Worm (Caenorhabditis elegans) whole organism, L4 larva: ENCODE data around the gene swt-5.

ENCODE experiments used
- F44E2.7 ChIP-seq: fragments of 200-800 bp; sonication (Bioruptor generic); IDR thresholded peaks from 2 replicates; pipeline ENCODE4 v2.1.2; 2022; ENCODE audit warnings: missing genetic modification characterization, missing compliant biosample characterization
- T20F7.1 ChIP-seq: fragments of 200-800 bp; sonication (Bioruptor generic); optimal IDR thresholded peaks from 2 replicates; lab custom pipeline; 2018; ENCODE audit warnings: mild to moderate bottlenecking, missing genetic modification characterization, missing compliant biosample characterization
- Y75B8A.6 ChIP-seq: fragments of 200-800 bp; sonication (Bioruptor generic); IDR thresholded peaks from 2 replicates; pipeline ENCODE4 v1.3.6; 2022; ENCODE audit warnings: missing genetic modification reagents, missing genetic modification characterization, missing compliant biosample characterization
- ZK337.2 ChIP-seq: fragments of 200-800 bp; sonication (Bioruptor generic); IDR thresholded peaks from 2 replicates; pipeline ENCODE4 v1.3.6; 2022; ENCODE audit warnings: missing genetic modification reagents, missing genetic modification characterization, missing compliant biosample characterization
- ZK546.5 ChIP-seq, 2 experiments: sonication (generic microtip); optimal IDR thresholded peaks; 2 replicates each; lab custom pipeline; 2017; ENCODE audit warnings: missing biosample characterization in 2 of 2, missing genetic modification characterization in 2 of 2
- aly-2 ChIP-seq: sonication (generic microtip); optimal IDR thresholded peaks from 2 replicates; lab custom pipeline; 2018; ENCODE audit warnings: missing biosample characterization, missing genetic modification characterization
- ceh-28 ChIP-seq: fragments of 150-350 bp; optimal IDR thresholded peaks from 2 replicates; lab custom pipeline; 2014; ENCODE audit warnings: missing biosample characterization, missing genetic modification reagents, missing genetic modification characterization
- ces-1 ChIP-seq: fragments of 150-350 bp; sonication (generic microtip); optimal IDR thresholded peaks from 4 replicates; lab custom pipeline; 2014; ENCODE audit warnings: missing biosample characterization, missing genetic modification reagents, missing genetic modification characterization
- cey-2 ChIP-seq: sonication (generic microtip); optimal IDR thresholded peaks from 3 replicates; lab custom pipeline; 2017; ENCODE audit warnings: missing genetic modification characterization, mild to moderate bottlenecking, missing compliant biosample characterization, antibody characterized with exemption, borderline replicate concordance; ENCODE audit not compliant: insufficient read depth
- daf-16 ChIP-seq, 3 experiments: sonication (generic microtip); optimal IDR thresholded peaks; 2 replicates each; lab custom pipeline; 2016 to 2017; ENCODE audit warnings: missing genetic modification characterization in 3 of 3, missing genetic modification reagents in 3 of 3, mild to moderate bottlenecking in 2 of 3, missing compliant biosample characterization in 2 of 3, missing biosample characterization in 1 of 3, moderate library complexity in 1 of 3
- dmd-6 ChIP-seq: fragments of 200-800 bp; sonication (Bioruptor generic); IDR thresholded peaks from 2 replicates; pipeline ENCODE4 v1.3.6; 2022; ENCODE audit warnings: missing genetic modification reagents, missing genetic modification characterization, missing compliant biosample characterization
- dmd-8 ChIP-seq: fragments of 200-800 bp; sonication (Bioruptor generic); IDR thresholded peaks from 2 replicates; pipeline ENCODE4 v1.3.6; 2022; ENCODE audit warnings: missing genetic modification characterization, missing compliant biosample characterization
- dve-1 ChIP-seq: sonication (generic microtip); optimal IDR thresholded peaks from 2 replicates; lab custom pipeline; 2017; ENCODE audit warnings: antibody characterized with exemption, mild to moderate bottlenecking, missing genetic modification characterization, missing compliant biosample characterization; ENCODE audit not compliant: insufficient read depth
- egl-27 ChIP-seq: sonication (generic microtip); optimal IDR thresholded peaks from 3 replicates; lab custom pipeline; 2017; ENCODE audit warnings: missing biosample characterization, missing genetic modification reagents, missing genetic modification characterization
- egl-43 ChIP-seq: fragments of 200-800 bp; sonication (Bioruptor generic); IDR thresholded peaks from 2 replicates; pipeline ENCODE4 v1.3.6; 2022; ENCODE audit warnings: missing genetic modification reagents, missing genetic modification characterization, missing compliant biosample characterization
- hif-1 ChIP-seq, 2 experiments: sonication (generic microtip); optimal IDR thresholded peaks; 2 replicates each; lab custom pipeline; 2016 to 2017; ENCODE audit warnings: missing compliant biosample characterization in 2 of 2, missing genetic modification characterization in 2 of 2, missing genetic modification reagents in 2 of 2, missing genotype in 2 of 2, mild to moderate bottlenecking in 1 of 2
- hlh-11 ChIP-seq: fragments of 200-800 bp; sonication (Bioruptor generic); optimal IDR thresholded peaks from 2 replicates; lab custom pipeline; 2018; ENCODE audit warnings: mild to moderate bottlenecking, missing genetic modification characterization, missing compliant biosample characterization
- hmg-1.1 ChIP-seq: fragments of 200-800 bp; sonication (Bioruptor generic); IDR thresholded peaks from 2 replicates; pipeline ENCODE4 v1.3.6; 2022; ENCODE audit warnings: missing genetic modification reagents, missing genetic modification characterization, missing compliant biosample characterization
- jun-1 ChIP-seq: fragments of 150-350 bp; optimal IDR thresholded peaks from 2 replicates; lab custom pipeline; 2014; ENCODE audit warnings: missing biosample characterization, missing genetic modification reagents, missing genetic modification characterization
- lin-1 ChIP-seq: fragments of 200-800 bp; sonication (Bioruptor generic); IDR thresholded peaks from 2 replicates; pipeline ENCODE4 v1.3.6; 2022; ENCODE audit warnings: missing genetic modification reagents, missing genetic modification characterization, missing compliant biosample characterization
- lin-29 ChIP-seq: fragments of 200-800 bp; sonication (Bioruptor generic); IDR thresholded peaks from 2 replicates; pipeline ENCODE4 v1.3.6; 2022; ENCODE audit warnings: missing genetic modification reagents, missing genetic modification characterization, missing compliant biosample characterization
- madf-5 ChIP-seq, 2 experiments: fragments of 200-800 bp; sonication (Bioruptor generic); IDR thresholded peaks; 2 replicates each; pipeline ENCODE4 v1.3.6; 2022; ENCODE audit warnings: missing compliant biosample characterization in 2 of 2, missing genetic modification characterization in 2 of 2
- mdt-29 ChIP-seq: fragments of 200-800 bp; sonication (Bioruptor generic); IDR thresholded peaks from 2 replicates; pipeline ENCODE4 v1.3.6; 2022; ENCODE audit warnings: missing genetic modification reagents, missing genetic modification characterization, missing compliant biosample characterization
- mep-1 ChIP-seq: fragments of 150-350 bp; sonication (generic microtip); optimal IDR thresholded peaks from 3 replicates; lab custom pipeline; 2014; ENCODE audit warnings: missing biosample characterization, missing genetic modification characterization
- mes-2 ChIP-seq: sonication (generic microtip); optimal IDR thresholded peaks from 2 replicates; lab custom pipeline; 2016; ENCODE audit warnings: missing genotype, mild to moderate bottlenecking, missing genetic modification characterization, missing compliant biosample characterization; ENCODE audit not compliant: poor library complexity, severe bottlenecking
- mxl-2 ChIP-seq: fragments of 200-800 bp; sonication (Bioruptor generic); conservative IDR thresholded peaks from 2 replicates; pipeline ENCODE4 v1.3.6; 2022; ENCODE audit warnings: missing genetic modification reagents, missing genetic modification characterization, missing compliant biosample characterization
- mxl-3 ChIP-seq: fragments of 200-800 bp; sonication (Bioruptor generic); optimal IDR thresholded peaks from 2 replicates; lab custom pipeline; 2018; ENCODE audit warnings: mild to moderate bottlenecking, missing genetic modification characterization, missing compliant biosample characterization
- nhr-10 ChIP-seq: fragments of 150-350 bp; optimal IDR thresholded peaks from 2 replicates; lab custom pipeline; 2014; ENCODE audit warnings: missing biosample characterization, missing genetic modification characterization
- nhr-11 ChIP-seq: fragments of 150-350 bp; optimal IDR thresholded peaks from 2 replicates; lab custom pipeline; 2014; ENCODE audit warnings: missing biosample characterization, missing genetic modification characterization
- nhr-28 ChIP-seq: fragments of 150-350 bp; optimal IDR thresholded peaks from 2 replicates; lab custom pipeline; 2014; ENCODE audit warnings: missing biosample characterization, missing genetic modification characterization
- nhr-6 ChIP-seq: fragments of 150-350 bp; optimal IDR thresholded peaks from 2 replicates; lab custom pipeline; 2014; ENCODE audit warnings: missing biosample characterization, missing genetic modification characterization
- php-3 ChIP-seq: fragments of 200-800 bp; sonication (Bioruptor generic); IDR thresholded peaks from 2 replicates; pipeline ENCODE4 v1.3.6; 2022; ENCODE audit warnings: missing genetic modification reagents, missing genetic modification characterization, missing compliant biosample characterization
- pqm-1 ChIP-seq: sonication (generic microtip); optimal IDR thresholded peaks from 2 replicates; lab custom pipeline; 2017; ENCODE audit warnings: missing biosample characterization, missing genetic modification characterization
- saeg-2 ChIP-seq: fragments of 200-800 bp; sonication (Bioruptor generic); IDR thresholded peaks from 2 replicates; pipeline ENCODE4 v1.3.6; 2022; ENCODE audit warnings: missing genetic modification reagents, missing genetic modification characterization, missing compliant biosample characterization
- set-16 ChIP-seq: fragments of 200-800 bp; sonication (Bioruptor generic); IDR thresholded peaks from 2 replicates; pipeline ENCODE4 v1.3.6; 2022; ENCODE audit warnings: missing genetic modification reagents, missing genetic modification characterization, missing compliant biosample characterization
- spr-1 ChIP-seq: sonication (generic microtip); optimal IDR thresholded peaks from 2 replicates; lab custom pipeline; 2016; ENCODE audit warnings: mild to moderate bottlenecking, missing genetic modification characterization, missing compliant biosample characterization
- spr-3 ChIP-seq: fragments of 200-800 bp; sonication (Bioruptor generic); optimal IDR thresholded peaks from 2 replicates; lab custom pipeline; 2018; ENCODE audit warnings: mild to moderate bottlenecking, missing genetic modification characterization, missing compliant biosample characterization
- tra-1 ChIP-seq: fragments of 200-800 bp; sonication (Bioruptor generic); IDR thresholded peaks from 2 replicates; pipeline ENCODE4 v1.3.6; 2022; ENCODE audit warnings: missing genetic modification reagents, missing genetic modification characterization, missing compliant biosample characterization
- vab-7 ChIP-seq: fragments of 200-800 bp; sonication (Bioruptor generic); IDR thresholded peaks from 2 replicates; pipeline ENCODE4 v1.3.6; 2022; ENCODE audit warnings: missing genetic modification reagents, missing genetic modification characterization, missing compliant biosample characterization
- zfp-2 ChIP-seq: sonication (generic microtip); optimal IDR thresholded peaks from 2 replicates; lab custom pipeline; 2016; ENCODE audit warnings: mild to moderate bottlenecking, missing genetic modification characterization, missing compliant biosample characterization
- zip-11 ChIP-seq: fragments of 200-800 bp; sonication (Bioruptor generic); IDR thresholded peaks from 2 replicates; pipeline ENCODE4 v1.3.6; 2022; ENCODE audit warnings: missing genetic modification characterization, missing compliant biosample characterization
- ztf-7 ChIP-seq: fragments of 150-350 bp; optimal IDR thresholded peaks from 2 replicates; lab custom pipeline; 2014; ENCODE audit warnings: missing biosample characterization, missing genetic modification characterization

The swt-5 gene

ce11 chrV:9492460-9492859, 8.7 kb upstream of the swt-5 start:
- TF ChIP-seq nhr-28 (tag; lab: Kevin White, UChicago) = peak; percentile 26
- TF ChIP-seq ZK546.5 (tag; optimal IDR thresholded peaks at IDR 0.05; lab: Kevin White, UChicago) = no peak
- peak; percentile 35 for TF ChIP-seq hlh-11 (tag; lab: Kevin White, UChicago)
- TF ChIP-seq aly-2 = no peak
- peak; percentile 19 for TF ChIP-seq pqm-1
- TF ChIP-seq dve-1 = peak; percentile 56
- peak; percentile 68 for TF ChIP-seq dmd-6 (GFP tag; lab: Robert Waterston, UW)
- TF ChIP-seq daf-16 (GFP tag; optimal IDR thresholded peaks at IDR 0.05; lab: Kevin White, UChicago) = no peak
- peak; percentile 26 for TF ChIP-seq daf-16 (tag; optimal IDR thresholded peaks at IDR 0.05; lab: Kevin White, UChicago)
- TF ChIP-seq, all 104 proteins: peak for 6

ce11 chrV:9496742-9497141, 4.5 kb upstream of the swt-5 start, which contains the start of gene gsnl-1:
Gene gsnl-1, plus strand, starts transcription at chrV:9497042.
- TF ChIP-seq daf-16 (GFP tag; optimal IDR thresholded peaks at IDR 0.05; lab: Kevin White, UChicago) = peak in 1 of 2 experiments; percentile 37
- no peak for TF ChIP-seq daf-16 (tag; optimal IDR thresholded peaks at IDR 0.05; lab: Kevin White, UChicago)
- no peak for TF ChIP-seq mxl-3 (GFP tag; lab: Kevin White, UChicago)
- no peak for TF ChIP-seq nhr-11 (tag; lab: Kevin White, UChicago)
- TF ChIP-seq madf-5 (GFP tag; IDR thresholded peaks at IDR 0.05; lab: Robert Waterston, UW) = no peak
- TF ChIP-seq lin-29 (GFP tag; lab: Robert Waterston, UW) = no peak
- TF ChIP-seq vab-7 = no peak
- TF ChIP-seq spr-3 (GFP tag; lab: Kevin White, UChicago) = no peak

- TF ChIP-seq jun-1 (tag; lab: Kevin White, UChicago) = no peak
- no peak for TF ChIP-seq ztf-7 (tag; lab: Kevin White, UChicago)
- no peak for TF ChIP-seq ZK337.2
- no peak for TF ChIP-seq egl-27 (tag; lab: Kevin White, UChicago)
- no peak for TF ChIP-seq mdt-29
- no peak for TF ChIP-seq ceh-28 (tag; lab: Kevin White, UChicago)
- TF ChIP-seq cey-2 (tag; lab: Kevin White, UChicago) = no peak
- no peak for TF ChIP-seq nhr-10
- TF ChIP-seq zip-11 (GFP tag; lab: Robert Waterston, UW) = no peak
These were observed 1.9 kb upstream of the swt-5 start for ce11 chrV:9499295-9499694.

ce11 chrV:9503152-9503817, 2.1 kb downstream of the swt-5 start:
- TF ChIP-seq mxl-2 (GFP tag; lab: Robert Waterston, UW) = 0 out of 2 replicates have a peak, but pooled peaks have one; percentile 12
- no peak; the same call in 1 of the 2 replicates for TF ChIP-seq egl-43 (GFP tag; lab: Robert Waterston, UW)
- peak; percentile 86 for TF ChIP-seq mdt-29
- peak in 1 of 2 experiments; percentile 81 for TF ChIP-seq daf-16 (GFP tag; optimal IDR thresholded peaks at IDR 0.05; lab: Kevin White, UChicago)
- TF ChIP-seq daf-16 (tag; optimal IDR thresholded peaks at IDR 0.05; lab: Kevin White, UChicago) = peak; percentile 51
- TF ChIP-seq T20F7.1 (GFP tag; lab: Kevin White, UChicago) = peak; percentile 47
- TF ChIP-seq tra-1 = peak; percentile 85
- TF ChIP-seq vab-7 = peak; percentile 80
- 0 out of 2 replicates have a peak, but pooled peaks have one; percentile 80 for TF ChIP-seq Y75B8A.6
- TF ChIP-seq mes-2 (tag; lab: Kevin White, UChicago) = peak; percentile 71
- no peak for TF ChIP-seq nhr-6 (tag; lab: Kevin White, UChicago)
- peak; percentile 97 for TF ChIP-seq dmd-8 (GFP tag; lab: Robert Waterston, UW)
- TF ChIP-seq spr-1 (tag; lab: Kevin White, UChicago) = peak; percentile 41
- TF ChIP-seq lin-1 (GFP tag; lab: Robert Waterston, UW) = peak; percentile 67; the same call in 1 of the 2 replicates
- peak; percentile 65 for TF ChIP-seq hlh-11 (tag; lab: Kevin White, UChicago)
- no peak for TF ChIP-seq set-16 (GFP tag; lab: Robert Waterston, UW)
- no peak for TF ChIP-seq zfp-2 (tag; lab: Kevin White, UChicago)
- TF ChIP-seq hmg-1.1 (GFP tag; lab: Robert Waterston, UW) = peak; percentile 87
- TF ChIP-seq saeg-2 = peak; percentile 49; the same call in 1 of the 2 replicates
- TF ChIP-seq dmd-6 (GFP tag; lab: Robert Waterston, UW) = peak; percentile 84
- TF ChIP-seq cey-2 (tag; lab: Kevin White, UChicago) = no peak
- no peak for TF ChIP-seq ces-1 (GFP tag; lab: Kevin White, UChicago)
- peak; percentile 56 for TF ChIP-seq mep-1 (tag; lab: Kevin White, UChicago)
- TF ChIP-seq php-3 (GFP tag; lab: Robert Waterston, UW) = peak; percentile 61; the same call in 1 of the 2 replicates
- 0 out of 2 replicates have a peak, but pooled peaks have one; percentile 69 for TF ChIP-seq F44E2.7
- peak; percentile 14 to 45 for TF ChIP-seq hif-1 (tag; optimal IDR thresholded peaks at IDR 0.05; lab: Kevin White, UChicago)
